Fruit fly (Drosophila melanogaster) S2 (cell line): ENCODE data around the gene CG17625.
A peak's percentile ranks its signal among the peaks of the same experiment; 100 is the strongest.

Experiments used
- CG8478 ChIP-seq: fragments of >200 bp; optimal IDR thresholded peaks from 2 replicates; lab custom pipeline; 2018
- CTCF ChIP-seq, 2 experiments: fragments of >200 bp; optimal IDR thresholded peaks; 2 replicates each; lab custom pipeline; 2018

CG17625 gene

dm6 chr3R:22724149-22724973, 37.7 kb downstream of the CG17625 start, which contains the start of gene Irp-1A:
Gene Irp-1A (minus strand): TSS chr3R:22724587.
- no peak for TF ChIP-seq CTCF (optimal IDR thresholded peaks at IDR 0.05; lab: Kevin White, UChicago)
- no peak for TF ChIP-seq CG8478 (lab: Kevin White, UChicago)

dm6 chr3R:22726031-22726770, 39.6 kb downstream of the CG17625 start, which contains the start of gene RNF220:
Gene RNF220 (minus strand): TSS chr3R:22726414.
- TF ChIP-seq CTCF (optimal IDR thresholded peaks at IDR 0.05; lab: Kevin White, UChicago) = peak; percentile 2 to 34
- TF ChIP-seq CG8478 (lab: Kevin White, UChicago) = no peak

- TF ChIP-seq CG8478 (lab: Kevin White, UChicago) (no peak), CTCF (optimal IDR thresholded peaks at IDR 0.05; lab: Kevin White, UChicago) (no peak)
Measured at dm6 chr3R:22726771-22727455, 40.3 kb downstream of the CG17625 start, which contains the start of gene CG45049. Gene CG45049 (plus strand): TSS chr3R:22726967.

DNA sequence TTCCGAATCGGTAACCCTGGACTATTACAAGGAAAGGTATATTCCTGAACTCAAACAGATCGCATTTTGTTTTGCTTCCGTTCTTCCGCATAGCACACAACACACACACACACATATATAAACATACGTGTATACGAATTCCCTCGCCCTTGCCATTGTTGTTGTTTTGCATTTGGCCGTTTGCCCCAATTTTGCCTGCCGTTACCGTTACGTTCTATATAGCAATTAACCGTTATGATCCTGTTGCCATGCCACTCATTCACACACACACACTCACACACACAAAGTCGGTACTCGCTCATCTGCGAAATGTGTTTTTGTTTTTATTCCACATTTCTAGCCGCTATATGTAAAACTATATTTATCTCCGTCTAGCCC, 40.8 kb downstream of the CG17625 start:
- TF ChIP-seq CG8478 (lab: Kevin White, UChicago) (no peak), CTCF (optimal IDR thresholded peaks at IDR 0.05; lab: Kevin White, UChicago) (no peak)

- TF ChIP-seq CG8478 (lab: Kevin White, UChicago) (no peak), CTCF (optimal IDR thresholded peaks at IDR 0.05; lab: Kevin White, UChicago) (no peak)
Measured at dm6 chr3R:22727857-22728256, 41.2 kb downstream of the CG17625 start.

- no peak for TF ChIP-seq CG8478 (lab: Kevin White, UChicago)
- TF ChIP-seq CTCF (optimal IDR thresholded peaks at IDR 0.05; lab: Kevin White, UChicago) = no peak
Measured at dm6 chr3R:22732995-22733394, 46.3 kb downstream of the CG17625 start.

DNA sequence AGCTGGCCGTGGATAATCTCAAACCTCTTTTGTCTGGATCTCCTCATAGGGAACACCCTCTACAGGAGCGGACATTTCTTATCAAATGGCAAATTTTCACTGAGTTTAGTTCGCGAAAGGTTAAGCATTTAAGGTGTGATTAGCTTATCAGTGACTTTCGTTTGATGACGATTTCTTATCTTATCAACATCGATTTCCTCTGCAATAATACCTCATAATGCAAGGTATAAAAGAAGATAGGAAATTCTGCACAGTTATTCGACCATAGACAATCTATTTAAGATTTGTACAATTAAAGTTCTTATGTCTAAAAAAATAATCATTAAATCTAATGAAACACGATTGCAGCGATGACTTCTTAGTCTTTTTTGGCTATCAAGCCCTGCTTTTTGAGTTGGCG, 47.1 kb downstream of the CG17625 start, which contains the start of gene Takl2:
Gene Takl2 (minus strand): TSS at position 101 of the 400 bp plus-strand sequence.
- TF ChIP-seq CG8478 (lab: Kevin White, UChicago) = no peak
- no peak for TF ChIP-seq CTCF (optimal IDR thresholded peaks at IDR 0.05; lab: Kevin White, UChicago)
